Worm (Caenorhabditis elegans) whole organism, late embryonic: ENCODE data around the gene cyp-25A3.
"Not testable (repeated sequence)": the region's sequence is repeated elsewhere in the genome, so short reads cannot be mapped to it uniquely, and the experiment has no call there.

Source experiments
- ets-4 ChIP-seq: sonication (generic microtip); optimal IDR thresholded peaks from 2 replicates; lab custom pipeline; 2016; ENCODE audit warnings: missing genetic modification characterization, missing compliant biosample characterization
- fkh-10 ChIP-seq: fragments of 150-350 bp; optimal IDR thresholded peaks from 2 replicates; lab custom pipeline; 2014; ENCODE audit warnings: missing biosample characterization, missing genetic modification reagents, missing genetic modification characterization
- nhr-11 ChIP-seq: fragments of 150-350 bp; optimal IDR thresholded peaks from 2 replicates; lab custom pipeline; 2014; ENCODE audit warnings: missing biosample characterization, missing genetic modification characterization
- ttx-3 ChIP-seq: sonication (generic microtip); optimal IDR thresholded peaks from 2 replicates; lab custom pipeline; 2016; ENCODE audit warnings: missing genetic modification reagents, missing genetic modification characterization, missing compliant biosample characterization
- zip-5 ChIP-seq: sonication (generic microtip); optimal IDR thresholded peaks from 2 replicates; lab custom pipeline; 2016; ENCODE audit warnings: missing genetic modification characterization, missing compliant biosample characterization

- not testable (repeated sequence) for TF ChIP-seq nhr-11; zip-5 (tag; lab: Kevin White, UChicago); ets-4 (tag; lab: Kevin White, UChicago); fkh-10 (GFP tag; lab: Kevin White, UChicago); ttx-3 (tag; lab: Kevin White, UChicago)
These were observed 12.6 kb upstream of the cyp-25A3 start, which contains the start of gene cyp-25A4 for ce11 chrIII:3852030-3852579.
